Fruit fly (Drosophila melanogaster): ENCODE results near the gene MED30.

The MED30 gene

dm6 chr3L:701798-702635 is 48.1 kb upstream of the MED30 start:
- TF ChIP-seq CrebA (GFP tag; optimal IDR thresholded peaks at IDR 0.05; ENCODE audit: borderline replicate concordance) = no peak
- TF ChIP-seq Vsx2 (GFP tag; optimal IDR thresholded peaks at IDR 0.05; ENCODE audit: partially characterized antibody) = no peak
- no peak for TF ChIP-seq Mio (GFP tag; optimal IDR thresholded peaks at IDR 0.05)
- TF ChIP-seq Hnf4 (GFP tag; optimal IDR thresholded peaks at IDR 0.05) = no peak
- TF ChIP-seq rgr (GFP tag; optimal IDR thresholded peaks at IDR 0.05) = no peak
- no peak for TF ChIP-seq Sp1 (GFP tag; optimal IDR thresholded peaks at IDR 0.05)

dm6 chr3L:700160-700917 is 46.5 kb upstream of the MED30 start:
- TF ChIP-seq sv (GFP tag; optimal IDR thresholded peaks at IDR 0.05) = peak; percentile 35
- TF ChIP-seq ey (GFP tag; optimal IDR thresholded peaks at IDR 0.05) = peak; percentile 12
- TF ChIP-seq usp (GFP tag; optimal IDR thresholded peaks at IDR 0.05) = no peak
- peak; percentile 12 for TF ChIP-seq rgr (GFP tag; optimal IDR thresholded peaks at IDR 0.05)
- peak; percentile 29 for TF ChIP-seq HLH106 (tag; optimal IDR thresholded peaks at IDR 0.05)
- TF ChIP-seq foxo (GFP tag; optimal IDR thresholded peaks at IDR 0.05) = peak in 1 of 2 experiments; percentile 12

dm6 chr3L:699368-700150 is 45.7 kb upstream of the MED30 start:
- TF ChIP-seq usp (GFP tag; optimal IDR thresholded peaks at IDR 0.05) = no peak
- peak; percentile 32 for TF ChIP-seq psq (GFP tag; optimal IDR thresholded peaks at IDR 0.05)
- peak; percentile 24 for TF ChIP-seq HLH106 (tag; optimal IDR thresholded peaks at IDR 0.05)
- TF ChIP-seq GATAd (GFP tag; optimal IDR thresholded peaks at IDR 0.05) = no peak
- TF ChIP-seq brk (GFP tag; optimal IDR thresholded peaks at IDR 0.05) = no peak
- TF ChIP-seq CrebA (GFP tag; optimal IDR thresholded peaks at IDR 0.05; ENCODE audit: borderline replicate concordance) = no peak
- peak; percentile 35 for TF ChIP-seq ey (GFP tag; optimal IDR thresholded peaks at IDR 0.05)
- no peak for TF ChIP-seq lola (GFP tag; optimal IDR thresholded peaks at IDR 0.05)
- TF ChIP-seq Hr78 (GFP tag; optimal IDR thresholded peaks at IDR 0.05) = no peak
- TF ChIP-seq woc (GFP tag; optimal IDR thresholded peaks at IDR 0.05) = peak; percentile 83
- TF ChIP-seq br (GFP tag; optimal IDR thresholded peaks at IDR 0.05) = peak; percentile 47
- TF ChIP-seq Myc (optimal IDR thresholded peaks at IDR 0.05) = peak; percentile 94
- no peak for TF ChIP-seq Rel (GFP tag; optimal IDR thresholded peaks at IDR 0.05)
- no peak for TF ChIP-seq Rel (tag; optimal IDR thresholded peaks at IDR 0.05)
- TF ChIP-seq Vsx2 (GFP tag; optimal IDR thresholded peaks at IDR 0.05; ENCODE audit: partially characterized antibody) = no peak
- peak; percentile 49 for TF ChIP-seq fru (GFP tag; optimal IDR thresholded peaks at IDR 0.05)
- no peak for TF ChIP-seq Dif (GFP tag; optimal IDR thresholded peaks at IDR 0.05; ENCODE audit: partially characterized antibody)
- TF ChIP-seq Jra (GFP tag; optimal IDR thresholded peaks at IDR 0.05) = no peak
- TF ChIP-seq Mio (GFP tag; optimal IDR thresholded peaks at IDR 0.05) = no peak
- no peak for TF ChIP-seq dl (GFP tag; optimal IDR thresholded peaks at IDR 0.05; ENCODE audit: insufficient read depth in 1 of 2, partially characterized antibody in 2 of 2)
- no peak for TF ChIP-seq N (GFP tag; optimal IDR thresholded peaks at IDR 0.05)
- TF ChIP-seq OdsH (GFP tag; optimal IDR thresholded peaks at IDR 0.05) = peak; percentile 38
- TF ChIP-seq sage (GFP tag; optimal IDR thresholded peaks at IDR 0.05) = no peak
- no peak for TF ChIP-seq CG32264 (GFP tag; optimal IDR thresholded peaks at IDR 0.05)
- TF ChIP-seq dmrt93B (GFP tag; optimal IDR thresholded peaks at IDR 0.05) = peak; percentile 10
- peak; percentile 20 for TF ChIP-seq rgr (GFP tag; optimal IDR thresholded peaks at IDR 0.05)
- TF ChIP-seq foxo (GFP tag; optimal IDR thresholded peaks at IDR 0.05) = peak in 1 of 2 experiments; percentile 59
- no peak for TF ChIP-seq jim (GFP tag; optimal IDR thresholded peaks at IDR 0.05)
- no peak for TF ChIP-seq Dfd (GFP tag; optimal IDR thresholded peaks at IDR 0.05)
- TF ChIP-seq dsf (GFP tag; optimal IDR thresholded peaks at IDR 0.05; ENCODE audit: borderline replicate concordance) = no peak
- no peak for TF ChIP-seq tai (GFP tag; optimal IDR thresholded peaks at IDR 0.05)
- no peak for TF ChIP-seq Hnf4 (GFP tag; optimal IDR thresholded peaks at IDR 0.05)
- TF ChIP-seq Hr83 (GFP tag; optimal IDR thresholded peaks at IDR 0.05; ENCODE audit: poor library complexity, severe bottlenecking) = no peak
- peak; percentile 33 for TF ChIP-seq sv (GFP tag; optimal IDR thresholded peaks at IDR 0.05)
- TF ChIP-seq CG9705 (GFP tag; optimal IDR thresholded peaks at IDR 0.05) = no peak
- TF ChIP-seq Abd-B (GFP tag; optimal IDR thresholded peaks at IDR 0.05) = no peak
- no peak for TF ChIP-seq pan (optimal IDR thresholded peaks at IDR 0.05)
- peak; percentile 55 for TF ChIP-seq h (GFP tag; optimal IDR thresholded peaks at IDR 0.05)
- peak; percentile 42 for TF ChIP-seq Sp1 (GFP tag; optimal IDR thresholded peaks at IDR 0.05)
